Worm (Caenorhabditis elegans) whole organism, young adult: Measurements from ENCODE around the gene ZK1098.6.

Source experiments
- B0019.2 ChIP-seq: fragments of 200-800 bp; sonication (Bioruptor generic); conservative IDR thresholded peaks from 2 replicates; pipeline ENCODE4 v1.3.6; 2022; ENCODE audit warnings: missing genetic modification reagents, missing genetic modification characterization, missing compliant biosample characterization
- D2030.7 ChIP-seq: fragments of 200-800 bp; sonication (Bioruptor generic); IDR thresholded peaks from 2 replicates; pipeline ENCODE4 v1.3.6; 2022; ENCODE audit warnings: missing genetic modification reagents, missing genetic modification characterization, missing compliant biosample characterization
- F10E7.11 ChIP-seq: sonication (generic microtip); optimal IDR thresholded peaks from 2 replicates; lab custom pipeline; 2017; ENCODE audit warnings: mild to moderate bottlenecking, missing genetic modification characterization, moderate library complexity, missing compliant biosample characterization
- F37B4.10 ChIP-seq: fragments of 200-800 bp; sonication (Bioruptor generic); IDR thresholded peaks from 2 replicates; pipeline ENCODE4 v1.3.6; 2022; ENCODE audit warnings: missing genetic modification characterization, missing compliant biosample characterization
- F52B5.7 ChIP-seq: sonication (generic microtip); optimal IDR thresholded peaks from 2 replicates; lab custom pipeline; 2016; ENCODE audit warnings: mild to moderate bottlenecking, missing genetic modification characterization, missing compliant biosample characterization
- T07F8.4 ChIP-seq: sonication (generic microtip); optimal IDR thresholded peaks from 2 replicates; lab custom pipeline; 2016; ENCODE audit warnings: mild to moderate bottlenecking, missing genetic modification characterization, moderate library complexity, missing compliant biosample characterization
- aptf-2 ChIP-seq: fragments of 200-800 bp; sonication (Bioruptor generic); conservative IDR thresholded peaks from 2 replicates; pipeline ENCODE4 v1.3.6; 2022; ENCODE audit warnings: missing genetic modification reagents, missing genetic modification characterization, missing compliant biosample characterization
- attf-5 ChIP-seq: fragments of 200-800 bp; sonication (Bioruptor generic); optimal IDR thresholded peaks from 2 replicates; lab custom pipeline; 2018; ENCODE audit warnings: mild to moderate bottlenecking, missing genetic modification characterization, missing compliant biosample characterization
- cebp-1 ChIP-seq, 2 experiments: fragments of 200-800 bp in 1 of 2; sonication (Bioruptor generic) in 1 of 2; sonication (generic microtip) in 1 of 2; IDR thresholded peaks in 1 of 2; optimal IDR thresholded peaks in 1 of 2; 2 replicates each; pipeline versions ENCODE4 v1.3.6 to Lab custom; 2017 to 2022; ENCODE audit warnings: missing compliant biosample characterization in 2 of 2, missing genetic modification characterization in 2 of 2, mild to moderate bottlenecking in 1 of 2, missing genetic modification reagents in 1 of 2, moderate library complexity in 1 of 2
- ceh-27 ChIP-seq: fragments of 200-800 bp; sonication (Bioruptor generic); optimal IDR thresholded peaks from 2 replicates; lab custom pipeline; 2018; ENCODE audit warnings: mild to moderate bottlenecking, missing genetic modification characterization, moderate library complexity, missing compliant biosample characterization
- dox-1 ChIP-seq: fragments of 200-800 bp; sonication (Bioruptor generic); IDR thresholded peaks from 2 replicates; pipeline ENCODE4 v1.3.6; 2022; ENCODE audit warnings: missing genetic modification reagents, missing genetic modification characterization, missing compliant biosample characterization
- him-1 ChIP-seq: sonication (generic microtip); optimal IDR thresholded peaks from 2 replicates; lab custom pipeline; 2016; ENCODE audit warnings: missing genotype, missing genetic modification reagents, missing genetic modification characterization, missing compliant biosample characterization
- lin-35 ChIP-seq, 3 experiments: fragments of 150-350 bp in 2 of 3; sonication (generic microtip) in 1 of 3; optimal IDR thresholded peaks; 2 replicates each; lab custom pipeline; 2014 to 2018; ENCODE audit warnings: missing biosample characterization in 3 of 3, missing genetic modification characterization in 3 of 3, missing genetic modification reagents in 3 of 3
- lsl-1 ChIP-seq: fragments of 200-800 bp; sonication (Bioruptor generic); optimal IDR thresholded peaks from 2 replicates; lab custom pipeline; 2018; ENCODE audit warnings: mild to moderate bottlenecking, missing genetic modification characterization, moderate library complexity, missing compliant biosample characterization
- madf-8 ChIP-seq: fragments of 200-800 bp; sonication (Bioruptor generic); conservative IDR thresholded peaks from 2 replicates; pipeline ENCODE4 v1.3.6; 2022; ENCODE audit warnings: missing genetic modification reagents, missing genetic modification characterization, missing compliant biosample characterization
- mcd-1 ChIP-seq: fragments of 200-800 bp; sonication (Bioruptor generic); IDR thresholded peaks from 2 replicates; pipeline ENCODE4 v1.3.6; 2022; ENCODE audit warnings: missing genetic modification reagents, missing genetic modification characterization, missing compliant biosample characterization
- nfya-1 ChIP-seq: sonication (generic microtip); optimal IDR thresholded peaks from 2 replicates; lab custom pipeline; 2017; ENCODE audit warnings: antibody characterized with exemption, missing compliant biosample characterization, missing genetic modification characterization, borderline replicate concordance; ENCODE audit not compliant: insufficient read depth
- nhr-120 ChIP-seq: fragments of 200-800 bp; sonication (Bioruptor generic); IDR thresholded peaks from 2 replicates; pipeline ENCODE4 v1.3.6; 2022; ENCODE audit warnings: missing genetic modification characterization, missing compliant biosample characterization
- nhr-80 ChIP-seq: sonication (generic microtip); optimal IDR thresholded peaks from 2 replicates; lab custom pipeline; 2016; ENCODE audit warnings: missing genetic modification characterization, missing compliant biosample characterization
- nhr-90 ChIP-seq: sonication (generic microtip); optimal IDR thresholded peaks from 2 replicates; lab custom pipeline; 2016; ENCODE audit warnings: missing genotype, mild to moderate bottlenecking, missing genetic modification characterization, missing compliant biosample characterization
- sea-2 ChIP-seq: fragments of 200-800 bp; sonication (Bioruptor generic); IDR thresholded peaks from 2 replicates; pipeline ENCODE4 v1.3.6; 2022; ENCODE audit warnings: missing genetic modification characterization, missing compliant biosample characterization
- zfh-2 ChIP-seq: fragments of 200-800 bp; sonication (Bioruptor generic); conservative IDR thresholded peaks from 2 replicates; pipeline ENCODE4 v1.3.6; 2022; ENCODE audit warnings: missing genetic modification reagents, missing genetic modification characterization, missing compliant biosample characterization
- zim-3 ChIP-seq: sonication (generic microtip); optimal IDR thresholded peaks from 2 replicates; lab custom pipeline; 2017; ENCODE audit warnings: mild to moderate bottlenecking, missing genetic modification characterization, moderate library complexity, missing compliant biosample characterization
- ztf-25 ChIP-seq: fragments of 200-800 bp; sonication (Bioruptor generic); IDR thresholded peaks from 2 replicates; pipeline ENCODE4 v1.3.6; 2022; ENCODE audit warnings: missing genetic modification reagents, missing genetic modification characterization, missing compliant biosample characterization
- ztf-28 ChIP-seq: fragments of 200-800 bp; sonication (Bioruptor generic); IDR thresholded peaks from 2 replicates; pipeline ENCODE4 v1.3.6; 2022; ENCODE audit warnings: missing genetic modification reagents, missing genetic modification characterization, missing compliant biosample characterization

The ZK1098.6 gene

ce11 chrIII:9526851-9527250, at the start of gene ZK1098.6:
TSS of gene ZK1098.6 (plus strand) at chrIII:9527151.
- no peak for TF ChIP-seq him-1
- TF ChIP-seq, all 124 proteins: peak for 0

- TF ChIP-seq B0019.2 (GFP tag; lab: Robert Waterston, UW), result no peak
- no peak for TF ChIP-seq nhr-120 (GFP tag; lab: Robert Waterston, UW)
- no peak for TF ChIP-seq dox-1 (GFP tag; lab: Robert Waterston, UW)
- no peak for TF ChIP-seq F10E7.11 (tag; lab: Kevin White, UChicago)
- no peak for TF ChIP-seq D2030.7
- no peak for TF ChIP-seq T07F8.4
- no peak for TF ChIP-seq him-1
These were observed 44.4 kb upstream of the ZK1098.6 start for ce11 chrIII:9482423-9482993.

- TF ChIP-seq lin-35 (GFP tag; optimal IDR thresholded peaks at IDR 0.05; lab: Kevin White, UChicago) (peak in 1 of 3 experiments; percentile 19), ceh-27 (peak; percentile 20), sea-2 (no peak), mcd-1 (GFP tag; lab: Robert Waterston, UW) (0 out of 2 replicates have a peak, but pooled peaks have one; percentile 25)
These were observed 43.2 kb upstream of the ZK1098.6 start for ce11 chrIII:9483716-9484115.

ce11 chrIII:9485373-9485772, 41.6 kb upstream of the ZK1098.6 start, which contains the start of gene bre-3:
TSS of gene bre-3 (minus strand) at chrIII:9485473.
- TF ChIP-seq F37B4.10, result no peak
- no peak for TF ChIP-seq zim-3 (tag; lab: Kevin White, UChicago)
- no peak for TF ChIP-seq zfh-2 (GFP tag; lab: Robert Waterston, UW)
- no peak for TF ChIP-seq ztf-25 (GFP tag; lab: Robert Waterston, UW)
- TF ChIP-seq madf-8, result no peak

ce11 chrIII:9487454-9487853, 39.5 kb upstream of the ZK1098.6 start:
- no peak for TF ChIP-seq cebp-1 (GFP tag; IDR thresholded peaks at IDR 0.05; lab: Robert Waterston, UW)
- no peak for TF ChIP-seq cebp-1 (tag; optimal IDR thresholded peaks at IDR 0.05; lab: Kevin White, UChicago)
- TF ChIP-seq nhr-80 (tag; lab: Kevin White, UChicago), result peak; percentile 55

- peak; percentile 73 for TF ChIP-seq madf-8
- no peak for TF ChIP-seq dox-1 (GFP tag; lab: Robert Waterston, UW)
- TF ChIP-seq aptf-2, result no peak
- TF ChIP-seq lsl-1, result peak; percentile 70
These were observed 38.9 kb upstream of the ZK1098.6 start for ce11 chrIII:9488027-9488426.

ce11 chrIII:9488431-9488830, 38.5 kb upstream of the ZK1098.6 start, which contains the start of gene nlp-36:
TSS of gene nlp-36 (plus strand) at chrIII:9488731.
- TF ChIP-seq ztf-28 (GFP tag; lab: Robert Waterston, UW), result no peak
- TF ChIP-seq him-1, result peak; percentile 9

- TF ChIP-seq nfya-1 (tag; lab: Kevin White, UChicago) (no peak), F52B5.7 (tag; lab: Kevin White, UChicago) (no peak), attf-5 (no peak), nhr-90 (tag; lab: Kevin White, UChicago) (no peak)
These were observed 37.2 kb upstream of the ZK1098.6 start for ce11 chrIII:9489798-9490197.
